Fruit fly (Drosophila melanogaster) whole organism, wandering third instar larva: ENCODE data around the gene CG13694.

Experiments used
- CG32264 ChIP-seq: fragments of 200-800 bp; sonication (Bioruptor generic); optimal IDR thresholded peaks from 2 replicates; lab custom pipeline; 2016; ENCODE audit warnings: missing biosample characterization, missing genetic modification characterization
- CrebA ChIP-seq: fragments of 200-800 bp; sonication (Bioruptor generic); optimal IDR thresholded peaks from 2 replicates; lab custom pipeline; 2016; ENCODE audit warnings: missing biosample characterization, mild to moderate bottlenecking, missing genetic modification characterization, borderline replicate concordance
- Dfd ChIP-seq: fragments of >200 bp; optimal IDR thresholded peaks from 2 replicates; lab custom pipeline; 2017; ENCODE audit warnings: missing biosample characterization, missing genetic modification characterization
- Dif ChIP-seq: fragments of 200-275, 200-300 bp; sonication (Bioruptor generic); optimal IDR thresholded peaks from 2 replicates; lab custom pipeline; 2018; ENCODE audit warnings: missing biosample characterization, missing genetic modification characterization; ENCODE audit not compliant: partially characterized antibody
- HLH106 ChIP-seq: fragments of 200-800 bp; optimal IDR thresholded peaks from 3 replicates; lab custom pipeline; 2019; ENCODE audit warnings: missing biosample characterization, mild to moderate bottlenecking, missing genetic modification characterization, moderate library complexity
- Hnf4 ChIP-seq: fragments of 200-800 bp; sonication (Bioruptor generic); optimal IDR thresholded peaks from 2 replicates; lab custom pipeline; 2016; ENCODE audit warnings: missing biosample characterization, mild to moderate bottlenecking, missing genetic modification characterization
- Hr78 ChIP-seq: fragments of >200 bp; optimal IDR thresholded peaks from 2 replicates; lab custom pipeline; 2017; ENCODE audit warnings: missing biosample characterization, missing genetic modification characterization
- Hr83 ChIP-seq: fragments of 200-300 bp; sonication (Bioruptor generic); optimal IDR thresholded peaks from 2 replicates; lab custom pipeline; 2016; ENCODE audit warnings: missing biosample characterization, mild to moderate bottlenecking, missing genetic modification characterization, moderate library complexity; ENCODE audit not compliant: poor library complexity, severe bottlenecking
- Jra ChIP-seq: sonication (Bioruptor generic); optimal IDR thresholded peaks from 2 replicates; lab custom pipeline; 2016; ENCODE audit warnings: missing biosample characterization, missing genetic modification characterization
- Mio ChIP-seq: sonication (Bioruptor generic); optimal IDR thresholded peaks from 2 replicates; lab custom pipeline; 2016; ENCODE audit warnings: missing biosample characterization, missing genetic modification characterization
- Myc ChIP-seq: fragments of >200 bp; optimal IDR thresholded peaks from 2 replicates; lab custom pipeline; 2017
- N ChIP-seq: fragments of >200 bp; optimal IDR thresholded peaks from 2 replicates; lab custom pipeline; 2018; ENCODE audit warnings: missing biosample characterization, missing external identifiers, missing genetic modification characterization
- OdsH ChIP-seq: fragments of 200-800 bp; sonication (Bioruptor generic); optimal IDR thresholded peaks from 2 replicates; lab custom pipeline; 2016; ENCODE audit warnings: missing biosample characterization, mild to moderate bottlenecking, missing genetic modification characterization
- Rel ChIP-seq, 2 experiments: fragments of 200-800 bp; sonication (Bioruptor generic) in 1 of 2; optimal IDR thresholded peaks; 2 replicates in 1 of 2; 3 replicates in 1 of 2; lab custom pipeline; 2016 to 2019; ENCODE audit warnings: mild to moderate bottlenecking in 2 of 2, missing biosample characterization in 2 of 2, missing genetic modification characterization in 2 of 2, moderate library complexity in 1 of 2
- Sp1 ChIP-seq: fragments of 200-800 bp; sonication (Bioruptor generic); optimal IDR thresholded peaks from 3 replicates; lab custom pipeline; 2019; ENCODE audit warnings: missing biosample characterization, mild to moderate bottlenecking, missing genetic modification characterization, moderate library complexity
- Vsx2 ChIP-seq: fragments of 200-300, 225-300 bp; sonication (Bioruptor generic); optimal IDR thresholded peaks from 2 replicates; lab custom pipeline; 2018; ENCODE audit warnings: missing biosample characterization, missing genetic modification characterization; ENCODE audit not compliant: partially characterized antibody
- br ChIP-seq: fragments of 200-800 bp; sonication (Bioruptor generic); optimal IDR thresholded peaks from 2 replicates; lab custom pipeline; 2016; ENCODE audit warnings: missing biosample characterization, missing genetic modification characterization
- brk ChIP-seq: fragments of 200-800 bp; sonication (Bioruptor generic); optimal IDR thresholded peaks from 2 replicates; lab custom pipeline; 2016; ENCODE audit warnings: missing biosample characterization, mild to moderate bottlenecking, missing genetic modification characterization
- dl ChIP-seq, 2 experiments: fragments of 175-275, 200-275 bp in 1 of 2; fragments of 200-275 bp in 1 of 2; sonication (Bioruptor generic); optimal IDR thresholded peaks; lab custom pipeline; 2018; ENCODE audit warnings: mild to moderate bottlenecking in 2 of 2, missing biosample characterization in 2 of 2, missing genetic modification characterization in 2 of 2, moderate library complexity in 2 of 2; ENCODE audit not compliant: partially characterized antibody in 2 of 2, insufficient read depth in 1 of 2
- dsf ChIP-seq: sonication (Bioruptor generic); optimal IDR thresholded peaks from 2 replicates; lab custom pipeline; 2016; ENCODE audit warnings: missing biosample characterization, missing genetic modification characterization, borderline replicate concordance
- ey ChIP-seq: fragments of 200-800 bp; sonication (Bioruptor generic); optimal IDR thresholded peaks from 2 replicates; lab custom pipeline; 2016; ENCODE audit warnings: missing biosample characterization, missing genetic modification characterization
- foxo ChIP-seq, 2 experiments: fragments of 200-800 bp; sonication (Bioruptor generic); optimal IDR thresholded peaks; 2 replicates in 1 of 2; 3 replicates in 1 of 2; lab custom pipeline; 2016 to 2017; ENCODE audit warnings: missing biosample characterization in 2 of 2, missing genetic modification characterization in 2 of 2
- fru ChIP-seq: fragments of 200-800 bp; sonication (Bioruptor generic); optimal IDR thresholded peaks from 3 replicates; lab custom pipeline; 2016; ENCODE audit warnings: missing biosample characterization, mild to moderate bottlenecking, missing genetic modification characterization
- h ChIP-seq: fragments of 200-800 bp; sonication (Bioruptor generic); optimal IDR thresholded peaks from 3 replicates; lab custom pipeline; 2016; ENCODE audit warnings: missing biosample characterization, mild to moderate bottlenecking, missing genetic modification characterization
- jim ChIP-seq: fragments of 175-275, 200-325 bp; sonication (Bioruptor generic); optimal IDR thresholded peaks from 2 replicates; lab custom pipeline; 2016; ENCODE audit warnings: missing biosample characterization, mild to moderate bottlenecking, missing genetic modification characterization
- lola ChIP-seq: fragments of >200 bp; optimal IDR thresholded peaks from 2 replicates; lab custom pipeline; 2017; ENCODE audit warnings: missing biosample characterization, missing genetic modification characterization
- psq ChIP-seq: fragments of 200-800 bp; sonication (Bioruptor generic); optimal IDR thresholded peaks from 3 replicates; lab custom pipeline; 2017; ENCODE audit warnings: missing biosample characterization, mild to moderate bottlenecking, missing genetic modification characterization, moderate library complexity
- rgr ChIP-seq: fragments of 200-800 bp; sonication (Bioruptor generic); optimal IDR thresholded peaks from 3 replicates; lab custom pipeline; 2016; ENCODE audit warnings: missing biosample characterization, mild to moderate bottlenecking, missing genetic modification characterization
- sage ChIP-seq: fragments of 200-800 bp; sonication (Bioruptor generic); optimal IDR thresholded peaks from 2 replicates; lab custom pipeline; 2016; ENCODE audit warnings: missing biosample characterization, mild to moderate bottlenecking, missing genetic modification characterization
- sv ChIP-seq: fragments of 200-800 bp; sonication (Bioruptor generic); optimal IDR thresholded peaks from 3 replicates; lab custom pipeline; 2016; ENCODE audit warnings: missing biosample characterization, missing genetic modification characterization
- tai ChIP-seq: sonication (Bioruptor generic); optimal IDR thresholded peaks from 2 replicates; lab custom pipeline; 2016; ENCODE audit warnings: missing biosample characterization, missing genetic modification characterization
- woc ChIP-seq: sonication (Bioruptor generic); optimal IDR thresholded peaks from 2 replicates; lab custom pipeline; 2016; ENCODE audit warnings: missing biosample characterization, mild to moderate bottlenecking, missing genetic modification characterization

The CG13694 gene

DNA sequence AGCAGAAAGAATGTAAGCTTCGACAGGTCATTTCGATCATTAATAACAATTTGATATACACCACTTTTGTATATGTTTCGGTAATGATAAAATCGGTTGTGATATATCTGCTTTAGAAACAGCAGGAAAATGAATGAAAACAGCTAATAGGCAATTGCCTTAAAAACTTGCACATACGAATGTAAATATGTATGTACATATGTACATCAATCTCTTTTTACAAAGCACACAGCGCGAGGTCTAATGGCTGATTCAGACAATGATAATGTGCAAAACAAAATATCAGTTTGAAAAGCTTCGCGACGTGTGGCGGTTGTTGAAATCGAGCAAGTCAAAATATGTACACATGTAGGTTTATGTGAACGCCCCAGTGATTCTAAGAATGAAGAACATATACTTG is 44.8 kb downstream of the CG13694 start, which contains the start of gene galectin:
Gene galectin, plus strand, starts transcription at position 301 of the 400 bp plus-strand sequence.
- TF ChIP-seq Dfd (GFP tag; lab: Kevin White, UChicago), result no peak
- TF ChIP-seq Dif (GFP tag; lab: Kevin White, UChicago), result no peak
- TF ChIP-seq N (GFP tag; lab: Kevin White, UChicago), result no peak
- TF ChIP-seq dsf (GFP tag; lab: Kevin White, UChicago), result no peak
- TF ChIP-seq brk, result no peak
- no peak for TF ChIP-seq Jra
- no peak for TF ChIP-seq woc (GFP tag; lab: Kevin White, UChicago)
- TF ChIP-seq ey, result no peak
- TF ChIP-seq Rel (GFP tag; optimal IDR thresholded peaks at IDR 0.05; lab: Kevin White, UChicago), result no peak
- TF ChIP-seq Rel (tag; optimal IDR thresholded peaks at IDR 0.05; lab: Kevin White, UChicago), result peak; percentile 41
- TF ChIP-seq HLH106, result no peak
- TF ChIP-seq Myc (lab: Kevin White, UChicago), result no peak
- no peak for TF ChIP-seq Vsx2 (GFP tag; lab: Kevin White, UChicago)
- no peak for TF ChIP-seq fru
- no peak for TF ChIP-seq psq (GFP tag; lab: Kevin White, UChicago)
- peak; percentile 24 for TF ChIP-seq sage (GFP tag; lab: Kevin White, UChicago)
- no peak for TF ChIP-seq lola (GFP tag; lab: Kevin White, UChicago)
- no peak for TF ChIP-seq br (GFP tag; lab: Kevin White, UChicago)
- no peak for TF ChIP-seq sv (GFP tag; lab: Kevin White, UChicago)
- peak; percentile 19 for TF ChIP-seq tai (GFP tag; lab: Kevin White, UChicago)
- TF ChIP-seq foxo (GFP tag; optimal IDR thresholded peaks at IDR 0.05; lab: Kevin White, UChicago), result no peak
- no peak for TF ChIP-seq dl (GFP tag; optimal IDR thresholded peaks at IDR 0.05; lab: Kevin White, UChicago; ENCODE audit: insufficient read depth in 1 of 2, partially characterized antibody in 2 of 2)
- no peak for TF ChIP-seq OdsH (GFP tag; lab: Kevin White, UChicago)
- TF ChIP-seq Mio (GFP tag; lab: Kevin White, UChicago), result no peak
- no peak for TF ChIP-seq Hr78
- no peak for TF ChIP-seq CG32264
- peak; percentile 26 for TF ChIP-seq h (GFP tag; lab: Kevin White, UChicago)
- no peak for TF ChIP-seq CrebA

- TF ChIP-seq Rel (GFP tag; optimal IDR thresholded peaks at IDR 0.05; lab: Kevin White, UChicago) (no peak), Rel (tag; optimal IDR thresholded peaks at IDR 0.05; lab: Kevin White, UChicago) (peak; percentile 92), rgr (GFP tag; lab: Kevin White, UChicago) (no peak), ey (no peak)
- TF ChIP-seq, all 38 proteins: peak for 1
Measured at dm6 chr2L:69560-69959, 46.7 kb downstream of the CG13694 start.

dm6 chr2L:67279-67657 is 49.0 kb downstream of the CG13694 start:
- TF ChIP-seq dl (GFP tag; optimal IDR thresholded peaks at IDR 0.05; lab: Kevin White, UChicago; ENCODE audit: insufficient read depth in 1 of 2, partially characterized antibody in 2 of 2) (peak in 1 of 2 experiments; percentile 37), sage (GFP tag; lab: Kevin White, UChicago) (peak; percentile 6), Dif (GFP tag; lab: Kevin White, UChicago) (peak; percentile 16), jim (GFP tag; lab: Kevin White, UChicago) (no peak), Jra (no peak)

dm6 chr2L:66369-67278 is 49.7 kb downstream of the CG13694 start, which contains the start of gene dbr:
TSS of gene dbr (plus strand) at chr2L:66482.
- TF ChIP-seq h (GFP tag; lab: Kevin White, UChicago) (no peak), CG32264 (no peak), Jra (peak; percentile 28), dl (GFP tag; optimal IDR thresholded peaks at IDR 0.05; lab: Kevin White, UChicago; ENCODE audit: insufficient read depth in 1 of 2, partially characterized antibody in 2 of 2) (peak; percentile 78 to 88), rgr (GFP tag; lab: Kevin White, UChicago) (no peak), woc (GFP tag; lab: Kevin White, UChicago) (no peak), Hnf4 (GFP tag; lab: Kevin White, UChicago) (peak; percentile 25), Dif (GFP tag; lab: Kevin White, UChicago) (peak; percentile 86), Hr83 (GFP tag; lab: Kevin White, UChicago) (peak; percentile 47), dsf (GFP tag; lab: Kevin White, UChicago) (peak; percentile 3), Rel (GFP tag; optimal IDR thresholded peaks at IDR 0.05; lab: Kevin White, UChicago) (peak; percentile 82), Rel (tag; optimal IDR thresholded peaks at IDR 0.05; lab: Kevin White, UChicago) (no peak), OdsH (GFP tag; lab: Kevin White, UChicago) (peak; percentile 13), N (GFP tag; lab: Kevin White, UChicago) (peak; percentile 84), Sp1 (GFP tag; lab: Kevin White, UChicago) (peak; percentile 55), CrebA (peak; percentile 62), tai (GFP tag; lab: Kevin White, UChicago) (peak; percentile 44), lola (GFP tag; lab: Kevin White, UChicago) (no peak), Myc (lab: Kevin White, UChicago) (no peak), HLH106 (peak; percentile 10), foxo (GFP tag; optimal IDR thresholded peaks at IDR 0.05; lab: Kevin White, UChicago) (peak in 1 of 2 experiments; percentile 20), psq (GFP tag; lab: Kevin White, UChicago) (peak; percentile 80), brk (peak; percentile 47), Mio (GFP tag; lab: Kevin White, UChicago) (no peak)
